Worm (Caenorhabditis elegans): ENCODE results near the gene pudl-1.
A peak's percentile ranks its signal among the peaks of the same experiment; 100 is the strongest.

DNA sequence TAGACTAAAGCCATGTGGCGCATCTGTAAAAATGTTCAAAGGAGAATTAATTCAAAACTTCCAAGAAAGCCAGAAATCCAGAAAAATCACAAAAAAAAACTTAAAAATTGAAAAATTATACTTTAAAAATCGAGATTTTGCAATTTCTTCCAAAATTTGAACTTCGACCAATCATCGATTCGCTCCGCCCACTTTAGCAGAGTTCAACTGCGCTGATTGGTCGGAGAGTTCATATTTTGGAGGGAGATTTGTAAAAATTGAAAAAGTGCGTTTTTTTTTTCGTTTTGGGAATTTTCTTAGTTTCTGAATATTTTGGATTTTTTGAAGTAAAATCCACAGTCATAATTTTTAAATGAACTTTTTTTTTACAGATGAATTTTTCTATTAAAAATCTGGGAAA lies 38.8 kb upstream of the pudl-1 start:
- TF ChIP-seq F16B12.6 (tag; optimal IDR thresholded peaks at IDR 0.05) (no peak), nhr-28 (tag; optimal IDR thresholded peaks at IDR 0.05) (no peak), efl-1 (optimal IDR thresholded peaks at IDR 0.05) (no peak), efl-1 (GFP tag; optimal IDR thresholded peaks at IDR 0.05 in 1 of 2) (peak in 1 of 2 experiments; percentile 25), ama-1 (optimal IDR thresholded peaks at IDR 0.05) (no peak), tlp-1 (tag; optimal IDR thresholded peaks at IDR 0.05) (no peak), zag-1 (tag; optimal IDR thresholded peaks at IDR 0.05) (no peak), unc-98 (GFP tag; IDR thresholded peaks at IDR 0.05) (no peak), dpl-1 (GFP tag; optimal IDR thresholded peaks at IDR 0.05) (no peak), egl-27 (tag; optimal IDR thresholded peaks at IDR 0.05) (no peak), nhr-20 (tag; optimal IDR thresholded peaks at IDR 0.05) (no peak), pqm-1 (tag; optimal IDR thresholded peaks at IDR 0.05) (no peak), ztf-4 (tag; optimal IDR thresholded peaks at IDR 0.05) (no peak)

Measured in whole organism, L1 larva.